Fruit fly (Drosophila melanogaster) whole organism, embryonic: ENCODE measurements around the gene Cyp9f2.

ENCODE experiments used
- Awh ChIP-seq: fragments of 200-800 bp; sonication (Bioruptor generic); IDR thresholded peaks from 2 replicates; pipeline ENCODE4, ENCODE4 v1.3.6; 2022; ENCODE audit warnings: missing biosample characterization, missing genetic modification characterization
- Bgb ChIP-seq: fragments of 200-800 bp; sonication (Bioruptor generic); IDR thresholded peaks from 2 replicates; pipeline ENCODE4 v1.3.6; 2022; ENCODE audit warnings: missing biosample characterization, missing genetic modification characterization; ENCODE audit not compliant: partially characterized antibody
- CG11085 ChIP-seq: fragments of 200-800 bp; sonication (Bioruptor generic); IDR thresholded peaks from 2 replicates; pipeline ENCODE4 v1.3.6; 2022; ENCODE audit warnings: missing biosample characterization, missing genetic modification characterization
- CG12236 ChIP-seq: fragments of 200-800 bp; sonication (Bioruptor generic); optimal IDR thresholded peaks from 2 replicates; lab custom pipeline; 2016; ENCODE audit warnings: missing biosample characterization, missing genetic modification characterization
- CG15514 ChIP-seq: fragments of 200-800 bp; sonication (Bioruptor generic); optimal IDR thresholded peaks from 3 replicates; lab custom pipeline; 2017; ENCODE audit warnings: missing biosample characterization, missing genetic modification characterization, mild to moderate bottlenecking, moderate library complexity, missing genetic modification reagents
- CG1647 ChIP-seq: fragments of 200-800 bp; sonication (Bioruptor generic); optimal IDR thresholded peaks from 3 replicates; lab custom pipeline; 2016; ENCODE audit warnings: missing biosample characterization, missing genetic modification characterization
- CG16863 ChIP-seq: fragments of 200-800 bp; sonication (Bioruptor generic); optimal IDR thresholded peaks from 3 replicates; lab custom pipeline; 2016; ENCODE audit warnings: missing biosample characterization, missing genetic modification characterization
- CG2889 ChIP-seq: fragments of 200-800 bp; sonication (Bioruptor generic); IDR thresholded peaks from 3 replicates; pipeline ENCODE4 v1.3.6; 2022; ENCODE audit warnings: missing biosample characterization, missing genetic modification characterization
- CG3995 ChIP-seq: fragments of 200-800 bp; sonication (Bioruptor generic); optimal IDR thresholded peaks from 3 replicates; lab custom pipeline; 2016; ENCODE audit warnings: missing biosample characterization, missing genetic modification characterization
- CG43689 ChIP-seq: fragments of 200-800 bp; sonication (Bioruptor generic); IDR thresholded peaks from 2 replicates; pipeline ENCODE4 v1.3.6; 2022; ENCODE audit warnings: missing biosample characterization, missing genetic modification characterization
- CG4707 ChIP-seq: fragments of 200-800 bp; sonication (Bioruptor generic); optimal IDR thresholded peaks from 2 replicates; lab custom pipeline; 2018; ENCODE audit warnings: missing biosample characterization, mild to moderate bottlenecking, missing genetic modification characterization, moderate library complexity
- CG4820 ChIP-seq: fragments of 200-800 bp; sonication (Bioruptor generic); optimal IDR thresholded peaks from 3 replicates; lab custom pipeline; 2016; ENCODE audit warnings: missing biosample characterization, missing genetic modification characterization
- CG6175 ChIP-seq: fragments of 200-800 bp; sonication (Bioruptor generic); IDR thresholded peaks from 3 replicates; pipeline ENCODE4 v1.3.6; 2022; ENCODE audit warnings: missing biosample characterization, missing genetic modification characterization
- CG6683 ChIP-seq: fragments of 200-800 bp; sonication (Bioruptor generic); optimal IDR thresholded peaks from 2 replicates; lab custom pipeline; 2017; ENCODE audit warnings: missing biosample characterization, mild to moderate bottlenecking, missing genetic modification characterization, missing genetic modification reagents
- CG7928 ChIP-seq: fragments of 200-800 bp; sonication (Bioruptor generic); optimal IDR thresholded peaks from 2 replicates; lab custom pipeline; 2017; ENCODE audit warnings: missing biosample characterization, mild to moderate bottlenecking, missing genetic modification characterization
- CG8924 ChIP-seq: fragments of 200-800 bp; optimal IDR thresholded peaks from 3 replicates; lab custom pipeline; 2019; ENCODE audit warnings: missing biosample characterization, mild to moderate bottlenecking, missing genetic modification characterization, moderate library complexity
- CG9727 ChIP-seq: fragments of 200-800 bp; sonication (Bioruptor generic); optimal IDR thresholded peaks from 3 replicates; lab custom pipeline; 2017; ENCODE audit warnings: missing biosample characterization, mild to moderate bottlenecking, missing genetic modification characterization
- CHES-1-like ChIP-seq: fragments of 200-800 bp; sonication (Bioruptor generic); optimal IDR thresholded peaks from 2 replicates; lab custom pipeline; 2016; ENCODE audit warnings: missing biosample characterization, missing genetic modification characterization
- E2f2 ChIP-seq: fragments of 200-800 bp; sonication (Bioruptor generic); IDR thresholded peaks from 2 replicates; pipeline ENCODE4 v1.3.6; 2022; ENCODE audit warnings: missing biosample characterization, missing genetic modification characterization
- GATAe ChIP-seq: fragments of 200-800 bp; sonication (Bioruptor generic); conservative IDR thresholded peaks from 2 replicates; pipeline ENCODE4 v1.3.6; 2022; ENCODE audit warnings: missing biosample characterization, missing genetic modification characterization
- HLH54F ChIP-seq: fragments of 200-800 bp; sonication (Bioruptor generic); optimal IDR thresholded peaks from 3 replicates; lab custom pipeline; 2016; ENCODE audit warnings: missing biosample characterization, missing genetic modification characterization
- Hand ChIP-seq: fragments of 200-800 bp; sonication (Bioruptor generic); optimal IDR thresholded peaks from 2 replicates; lab custom pipeline; 2017; ENCODE audit warnings: mild to moderate bottlenecking, missing biosample characterization, missing genetic modification reagents, missing genetic modification characterization
- HmgD ChIP-seq: fragments of 200-800 bp; sonication (Bioruptor generic); optimal IDR thresholded peaks from 3 replicates; lab custom pipeline; 2016; ENCODE audit warnings: missing biosample characterization, missing genetic modification characterization
- Lpt ChIP-seq: fragments of >200 bp; optimal IDR thresholded peaks from 2 replicates; lab custom pipeline; 2018; ENCODE audit warnings: missing biosample characterization, missing genetic modification characterization
- MBD-R2 ChIP-seq: fragments of 200-800 bp; sonication (Bioruptor generic); IDR thresholded peaks from 2 replicates; pipeline ENCODE4 v1.3.6; 2022; ENCODE audit warnings: missing biosample characterization, missing genetic modification characterization
- MESR4 ChIP-seq: fragments of 200-800 bp; sonication (Bioruptor generic); optimal IDR thresholded peaks from 2 replicates; lab custom pipeline; 2018; ENCODE audit warnings: missing biosample characterization, mild to moderate bottlenecking, missing genetic modification characterization, moderate library complexity
- Opbp ChIP-seq: fragments of 200-800 bp; sonication (Bioruptor generic); IDR thresholded peaks from 3 replicates; pipeline ENCODE4 v1.3.6; 2022; ENCODE audit warnings: missing biosample characterization, missing genetic modification characterization; ENCODE audit not compliant: partially characterized antibody
- PHDP ChIP-seq: fragments of 200-800 bp; sonication (Bioruptor generic); optimal IDR thresholded peaks from 3 replicates; lab custom pipeline; 2018; ENCODE audit warnings: missing biosample characterization, mild to moderate bottlenecking, missing genetic modification characterization, moderate library complexity
- Poxn ChIP-seq: fragments of 200-800 bp; sonication (Bioruptor generic); IDR thresholded peaks from 2 replicates; pipeline ENCODE4 v1.3.6; 2022; ENCODE audit warnings: missing biosample characterization, missing genetic modification characterization
- abd-A ChIP-seq: fragments of 200-800 bp; sonication (Bioruptor generic); optimal IDR thresholded peaks from 3 replicates; lab custom pipeline; 2019; ENCODE audit warnings: missing biosample characterization, mild to moderate bottlenecking, missing genetic modification characterization, moderate library complexity
- ash1 ChIP-seq: fragments of 200-800 bp; sonication (Bioruptor generic); optimal IDR thresholded peaks from 2 replicates; lab custom pipeline; 2018; ENCODE audit warnings: missing biosample characterization, mild to moderate bottlenecking, missing genetic modification characterization
- bigmax ChIP-seq: fragments of 200-800 bp; sonication (Bioruptor generic); optimal IDR thresholded peaks from 2 replicates; lab custom pipeline; 2018; ENCODE audit warnings: missing biosample characterization, mild to moderate bottlenecking, missing genetic modification characterization
- btn ChIP-seq: fragments of 200-800 bp; sonication (Bioruptor generic); optimal IDR thresholded peaks from 2 replicates; lab custom pipeline; 2016; ENCODE audit warnings: missing biosample characterization, missing genetic modification characterization
- da ChIP-seq: fragments of 200-800 bp; sonication (Bioruptor generic); optimal IDR thresholded peaks from 2 replicates; lab custom pipeline; 2016; ENCODE audit warnings: missing biosample characterization, missing genetic modification characterization
- dati ChIP-seq: fragments of 200-800 bp; sonication (Bioruptor generic); IDR thresholded peaks from 2 replicates; pipeline ENCODE4 v1.3.6; 2022; ENCODE audit warnings: missing biosample characterization, missing genetic modification characterization
- dpn ChIP-seq, 2 experiments: fragments of 200-800 bp; sonication (Bioruptor generic); optimal IDR thresholded peaks; 3 replicates each; lab custom pipeline; 2016; ENCODE audit warnings: missing biosample characterization in 2 of 2, missing genetic modification characterization in 2 of 2
- dysf ChIP-seq: fragments of 200-800 bp; sonication (Bioruptor generic); IDR thresholded peaks from 3 replicates; pipeline ENCODE4 v1.3.6; 2022; ENCODE audit warnings: missing biosample characterization, missing genetic modification characterization
- gcm ChIP-seq: fragments of 200-800 bp; sonication (Bioruptor generic); optimal IDR thresholded peaks from 2 replicates; lab custom pipeline; 2019; ENCODE audit warnings: missing biosample characterization, mild to moderate bottlenecking, missing genetic modification characterization, moderate library complexity
- hb ChIP-seq: fragments of 200-800 bp; sonication (Bioruptor generic); IDR thresholded peaks from 3 replicates; pipeline ENCODE4 v1.3.6; 2022; ENCODE audit warnings: missing biosample characterization, missing genetic modification characterization; ENCODE audit not compliant: partially characterized antibody
- jigr1 ChIP-seq: fragments of 200-800 bp; sonication (Bioruptor generic); IDR thresholded peaks from 3 replicates; pipeline ENCODE4 v1.3.6; 2022; ENCODE audit warnings: missing biosample characterization, missing genetic modification characterization
- kni ChIP-seq: fragments of 200-800 bp; sonication (Bioruptor generic); optimal IDR thresholded peaks from 3 replicates; lab custom pipeline; 2017; ENCODE audit warnings: mild to moderate bottlenecking, missing biosample characterization, missing genetic modification reagents, missing genetic modification characterization
- nau ChIP-seq: fragments of 200-800 bp; sonication (Bioruptor generic); optimal IDR thresholded peaks from 3 replicates; lab custom pipeline; 2017; ENCODE audit warnings: missing biosample characterization, mild to moderate bottlenecking, missing genetic modification characterization, missing genetic modification reagents
- nerfin-1 ChIP-seq: fragments of 200-800 bp; sonication (Bioruptor generic); optimal IDR thresholded peaks from 3 replicates; lab custom pipeline; 2019; ENCODE audit warnings: missing biosample characterization, mild to moderate bottlenecking, missing genetic modification characterization, moderate library complexity
- sc ChIP-seq, 3 experiments: fragments of >200 bp in 2 of 3; fragments of 200-800 bp in 1 of 3; sonication (Bioruptor generic) in 1 of 3; optimal IDR thresholded peaks; 2 replicates in 2 of 3; 3 replicates in 1 of 3; lab custom pipeline; 2017; ENCODE audit warnings: mild to moderate bottlenecking in 1 of 3, missing biosample characterization in 1 of 3, missing genetic modification characterization in 1 of 3, missing genetic modification reagents in 1 of 3
- sim ChIP-seq: fragments of 200-800 bp; sonication (Bioruptor generic); IDR thresholded peaks from 2 replicates; pipeline ENCODE4 v1.3.6; 2022; ENCODE audit warnings: missing biosample characterization, missing genetic modification characterization
- sima ChIP-seq: fragments of 200-800 bp; sonication (Bioruptor generic); optimal IDR thresholded peaks from 2 replicates; lab custom pipeline; 2016; ENCODE audit warnings: missing biosample characterization, missing genetic modification characterization
- tll ChIP-seq, 2 experiments: fragments of 200-800 bp in 1 of 2; fragments of >200 bp in 1 of 2; sonication (Bioruptor generic) in 1 of 2; optimal IDR thresholded peaks; 2 replicates each; lab custom pipeline; 2017 to 2019; ENCODE audit warnings: missing biosample characterization in 2 of 2, missing genetic modification characterization in 2 of 2, mild to moderate bottlenecking in 1 of 2, moderate library complexity in 1 of 2
- tx ChIP-seq: fragments of 200-800 bp; sonication (Bioruptor generic); optimal IDR thresholded peaks from 2 replicates; lab custom pipeline; 2016; ENCODE audit warnings: missing biosample characterization, missing genetic modification characterization
- zf30C ChIP-seq: fragments of 200-800 bp; sonication (Bioruptor generic); optimal IDR thresholded peaks from 3 replicates; lab custom pipeline; 2018; ENCODE audit warnings: missing biosample characterization, mild to moderate bottlenecking, missing genetic modification characterization
- zfh1 ChIP-seq: fragments of 200-800 bp; sonication (Bioruptor generic); IDR thresholded peaks from 3 replicates; pipeline ENCODE4 v1.3.6; 2022; ENCODE audit warnings: missing biosample characterization, missing genetic modification characterization

Gene Cyp9f2

dm6 chr3R:12402935-12403334 lies 2.9 kb downstream of the Cyp9f2 start (continued):
- TF ChIP-seq hb (no peak), nerfin-1 (tag; lab: Kevin White, UChicago) (peak; percentile 98), tx (GFP tag; lab: Kevin White, UChicago) (peak; percentile 84), CG4820 (GFP tag; lab: Kevin White, UChicago) (peak; percentile 100), Poxn (GFP tag; lab: Robert Waterston, UW) (peak; percentile 54), MESR4 (GFP tag; lab: Kevin White, UChicago) (peak; percentile 73), CG3995 (GFP tag; lab: Kevin White, UChicago) (peak; percentile 89), HLH54F (GFP tag; lab: Kevin White, UChicago) (peak; percentile 89), CG9727 (GFP tag; lab: Kevin White, UChicago) (peak; percentile 98), CG7928 (GFP tag; lab: Kevin White, UChicago) (peak; percentile 88), CHES-1-like (GFP tag; lab: Kevin White, UChicago) (peak; percentile 90), zf30C (GFP tag; lab: Kevin White, UChicago) (peak; percentile 39), E2f2 (GFP tag; lab: Robert Waterston, UW) (peak; percentile 85), sim (GFP tag; lab: Robert Waterston, UW) (peak; percentile 98), Bgb (GFP tag; lab: Robert Waterston, UW) (no peak), kni (GFP tag; lab: Kevin White, UChicago) (peak; percentile 99), MBD-R2 (peak; percentile 94), dpn (GFP tag; optimal IDR thresholded peaks at IDR 0.05; lab: Kevin White, UChicago) (peak; percentile 94), Hand (peak; percentile 92), CG4707 (peak; percentile 94), abd-A (no peak), CG12236 (GFP tag; lab: Kevin White, UChicago) (peak; percentile 91), dati (GFP tag; lab: Robert Waterston, UW) (peak; percentile 90), dysf (GFP tag; lab: Robert Waterston, UW) (peak; percentile 97), CG43689 (GFP tag; lab: Robert Waterston, UW) (peak; percentile 88), bigmax (peak; percentile 74), CG11085 (peak; percentile 88), sc (optimal IDR thresholded peaks at IDR 0.05; lab: Kevin White, UChicago) (no peak), sc (GFP tag; optimal IDR thresholded peaks at IDR 0.05; lab: Kevin White, UChicago) (peak; percentile 94), CG8924 (tag; lab: Kevin White, UChicago) (peak; percentile 99), Awh (peak; percentile 98), Lpt (no peak), zfh1 (GFP tag; lab: Robert Waterston, UW) (peak; percentile 99), CG1647 (peak; percentile 98), PHDP (tag; lab: Kevin White, UChicago) (peak; percentile 99), da (GFP tag; lab: Kevin White, UChicago) (peak; percentile 85), CG16863 (GFP tag; lab: Kevin White, UChicago) (peak; percentile 93), CG2889 (peak; percentile 86), tll (GFP tag; optimal IDR thresholded peaks at IDR 0.05; lab: Kevin White, UChicago) (peak in 1 of 2 experiments; percentile 76), HmgD (peak; percentile 93), jigr1 (GFP tag; lab: Robert Waterston, UW) (peak; percentile 76; the same call in 2 of the 3 replicates), gcm (GFP tag; lab: Kevin White, UChicago) (peak; percentile 98), nau (GFP tag; lab: Kevin White, UChicago) (peak; percentile 99), CG6683 (GFP tag; lab: Kevin White, UChicago) (peak; percentile 98), sima (GFP tag; lab: Kevin White, UChicago) (peak; percentile 91), CG6175 (GFP tag; lab: Robert Waterston, UW) (peak; percentile 75; the same call in 2 of the 3 replicates), CG15514 (GFP tag; lab: Kevin White, UChicago) (peak; percentile 95), btn (peak; percentile 98), Opbp (GFP tag; lab: Robert Waterston, UW) (no peak), ash1 (GFP tag; lab: Kevin White, UChicago) (peak; percentile 85), GATAe (GFP tag; lab: Robert Waterston, UW) (peak; percentile 72; the same call in 1 of the 2 replicates)
